Worm (Caenorhabditis elegans) whole organism, young adult: Measurements from ENCODE around the gene grd-2.

Source experiments
- B0019.2 ChIP-seq: fragments of 200-800 bp; sonication (Bioruptor generic); conservative IDR thresholded peaks from 2 replicates; pipeline ENCODE4 v1.3.6; 2022; ENCODE audit warnings: missing genetic modification reagents, missing genetic modification characterization, missing compliant biosample characterization
- B0035.1 ChIP-seq: sonication (generic microtip); optimal IDR thresholded peaks from 2 replicates; lab custom pipeline; 2016; ENCODE audit warnings: missing genetic modification characterization, mild to moderate bottlenecking, missing compliant biosample characterization, missing genotype, missing genetic modification reagents
- F49E8.2 ChIP-seq: sonication (generic microtip); optimal IDR thresholded peaks from 3 replicates; lab custom pipeline; 2017; ENCODE audit warnings: missing genetic modification characterization, mild to moderate bottlenecking, missing compliant biosample characterization, antibody characterized with exemption, moderate library complexity; ENCODE audit not compliant: insufficient read depth
- F57C9.4 ChIP-seq: sonication (generic microtip); optimal IDR thresholded peaks from 2 replicates; lab custom pipeline; 2017; ENCODE audit warnings: mild to moderate bottlenecking, missing genetic modification characterization, missing compliant biosample characterization
- K12H6.12 ChIP-seq: fragments of 200-800 bp; sonication (Bioruptor generic); optimal IDR thresholded peaks from 2 replicates; lab custom pipeline; 2018; ENCODE audit warnings: mild to moderate bottlenecking, missing genetic modification characterization, missing compliant biosample characterization
- T26A5.8 ChIP-seq: sonication (generic microtip); optimal IDR thresholded peaks from 2 replicates; lab custom pipeline; 2016; ENCODE audit warnings: missing genetic modification characterization, missing compliant biosample characterization
- Y79H2A.3 ChIP-seq: fragments of 200-800 bp; sonication (Bioruptor generic); conservative IDR thresholded peaks from 2 replicates; pipeline ENCODE4 v1.3.6; 2022; ENCODE audit warnings: missing genetic modification reagents, missing genetic modification characterization, missing compliant biosample characterization
- ZK185.1 ChIP-seq: sonication (generic microtip); optimal IDR thresholded peaks from 2 replicates; lab custom pipeline; 2016; ENCODE audit warnings: mild to moderate bottlenecking, missing genetic modification characterization, missing compliant biosample characterization; ENCODE audit not compliant: poor library complexity, severe bottlenecking
- aptf-2 ChIP-seq: fragments of 200-800 bp; sonication (Bioruptor generic); conservative IDR thresholded peaks from 2 replicates; pipeline ENCODE4 v1.3.6; 2022; ENCODE audit warnings: missing genetic modification reagents, missing genetic modification characterization, missing compliant biosample characterization
- aptf-3 ChIP-seq: fragments of 200-800 bp; sonication (Bioruptor generic); IDR thresholded peaks from 2 replicates; pipeline ENCODE4 v1.3.6; 2022; ENCODE audit warnings: missing genetic modification characterization, missing compliant biosample characterization
- athp-1 ChIP-seq: sonication (generic microtip); optimal IDR thresholded peaks from 2 replicates; lab custom pipeline; 2017; ENCODE audit warnings: mild to moderate bottlenecking, missing genetic modification characterization, missing compliant biosample characterization
- attf-3 ChIP-seq: fragments of 200-800 bp; sonication (Bioruptor generic); conservative IDR thresholded peaks from 2 replicates; pipeline ENCODE4 v1.3.6; 2022; ENCODE audit warnings: missing genetic modification reagents, missing genetic modification characterization, missing compliant biosample characterization
- attf-5 ChIP-seq: fragments of 200-800 bp; sonication (Bioruptor generic); optimal IDR thresholded peaks from 2 replicates; lab custom pipeline; 2018; ENCODE audit warnings: mild to moderate bottlenecking, missing genetic modification characterization, missing compliant biosample characterization
- ccch-3 ChIP-seq: fragments of 200-800 bp; sonication (Bioruptor generic); optimal IDR thresholded peaks from 2 replicates; lab custom pipeline; 2018; ENCODE audit warnings: mild to moderate bottlenecking, missing genetic modification characterization, missing compliant biosample characterization
- ceh-100 ChIP-seq: fragments of 200-800 bp; sonication (Bioruptor generic); IDR thresholded peaks from 2 replicates; pipeline ENCODE4 v1.3.6; 2022; ENCODE audit warnings: missing genetic modification reagents, missing genetic modification characterization, missing compliant biosample characterization
- ceh-91 ChIP-seq: fragments of 200-800 bp; sonication (Bioruptor generic); IDR thresholded peaks from 2 replicates; pipeline ENCODE4 v1.3.6; 2022; ENCODE audit warnings: missing genetic modification reagents, missing genetic modification characterization, missing compliant biosample characterization
- egl-18 ChIP-seq: fragments of 200-800 bp; sonication (Bioruptor generic); IDR thresholded peaks from 2 replicates; pipeline ENCODE4 v1.3.6; 2022; ENCODE audit warnings: missing genetic modification reagents, missing genetic modification characterization, missing compliant biosample characterization
- egrh-3 ChIP-seq: fragments of 200-800 bp; sonication (Bioruptor generic); IDR thresholded peaks from 2 replicates; pipeline ENCODE4 v1.3.6; 2022; ENCODE audit warnings: missing genetic modification reagents, missing genetic modification characterization, missing compliant biosample characterization
- fkh-3 ChIP-seq: sonication (generic microtip); optimal IDR thresholded peaks from 2 replicates; lab custom pipeline; 2016; ENCODE audit warnings: mild to moderate bottlenecking, missing genetic modification characterization, missing compliant biosample characterization
- hlh-12 ChIP-seq: sonication (generic microtip); optimal IDR thresholded peaks from 2 replicates; lab custom pipeline; 2016; ENCODE audit warnings: missing genetic modification characterization, missing compliant biosample characterization
- hmg-1.2 ChIP-seq: fragments of 200-800 bp; sonication (Bioruptor generic); IDR thresholded peaks from 2 replicates; pipeline ENCODE4 v1.3.6; 2022; ENCODE audit warnings: missing genetic modification reagents, missing genetic modification characterization, missing compliant biosample characterization
- hmg-20 ChIP-seq: fragments of 200-800 bp; sonication (Bioruptor generic); IDR thresholded peaks from 2 replicates; pipeline ENCODE4 v1.3.6; 2022; ENCODE audit warnings: missing genetic modification reagents, missing genetic modification characterization, missing compliant biosample characterization
- lag-1 ChIP-seq: fragments of 200-800 bp; sonication (Bioruptor generic); IDR thresholded peaks from 2 replicates; pipeline ENCODE4 v1.3.6; 2022; ENCODE audit warnings: missing genetic modification reagents, missing genetic modification characterization, missing compliant biosample characterization
- let-607 ChIP-seq, 2 experiments: fragments of 200-800 bp in 1 of 2; sonication (Bioruptor generic) in 1 of 2; sonication (generic microtip) in 1 of 2; optimal IDR thresholded peaks; 2 replicates each; lab custom pipeline; 2016 to 2018; ENCODE audit warnings: mild to moderate bottlenecking in 2 of 2, missing compliant biosample characterization in 2 of 2, missing genetic modification characterization in 2 of 2, moderate library complexity in 2 of 2, missing genotype in 1 of 2
- lsl-1 ChIP-seq: fragments of 200-800 bp; sonication (Bioruptor generic); optimal IDR thresholded peaks from 2 replicates; lab custom pipeline; 2018; ENCODE audit warnings: mild to moderate bottlenecking, missing genetic modification characterization, moderate library complexity, missing compliant biosample characterization
- lsy-27 ChIP-seq: sonication (generic microtip); optimal IDR thresholded peaks from 2 replicates; lab custom pipeline; 2017; ENCODE audit warnings: missing genetic modification characterization, mild to moderate bottlenecking, missing compliant biosample characterization, antibody characterized with exemption, missing genotype, borderline replicate concordance; ENCODE audit not compliant: insufficient read depth
- mxl-1 ChIP-seq: sonication (generic microtip); optimal IDR thresholded peaks from 2 replicates; lab custom pipeline; 2016; ENCODE audit warnings: missing genetic modification characterization, missing compliant biosample characterization
- nfya-1 ChIP-seq: sonication (generic microtip); optimal IDR thresholded peaks from 2 replicates; lab custom pipeline; 2017; ENCODE audit warnings: antibody characterized with exemption, missing compliant biosample characterization, missing genetic modification characterization, borderline replicate concordance; ENCODE audit not compliant: insufficient read depth
- nhr-120 ChIP-seq: fragments of 200-800 bp; sonication (Bioruptor generic); IDR thresholded peaks from 2 replicates; pipeline ENCODE4 v1.3.6; 2022; ENCODE audit warnings: missing genetic modification characterization, missing compliant biosample characterization
- nhr-80 ChIP-seq: sonication (generic microtip); optimal IDR thresholded peaks from 2 replicates; lab custom pipeline; 2016; ENCODE audit warnings: missing genetic modification characterization, missing compliant biosample characterization
- pha-4 ChIP-seq: fragments of 150-350 bp; sonication (generic microtip); optimal IDR thresholded peaks from 2 replicates; lab custom pipeline; 2014; ENCODE audit warnings: missing biosample characterization, missing genetic modification reagents, missing genetic modification characterization
- rcor-1 ChIP-seq: fragments of 200-800 bp; sonication (Bioruptor generic); IDR thresholded peaks from 2 replicates; pipeline ENCODE4 v1.3.6; 2022; ENCODE audit warnings: missing genetic modification reagents, missing genetic modification characterization, missing compliant biosample characterization
- repo-1 ChIP-seq: sonication (generic microtip); optimal IDR thresholded peaks from 2 replicates; lab custom pipeline; 2017; ENCODE audit warnings: mild to moderate bottlenecking, missing genetic modification characterization, missing compliant biosample characterization
- sdz-38 ChIP-seq: sonication (generic microtip); optimal IDR thresholded peaks from 2 replicates; lab custom pipeline; 2016; ENCODE audit warnings: missing genotype, missing genetic modification characterization, missing compliant biosample characterization
- sptf-2 ChIP-seq: fragments of 200-800 bp; sonication (Bioruptor generic); optimal IDR thresholded peaks from 2 replicates; lab custom pipeline; 2018; ENCODE audit warnings: mild to moderate bottlenecking, missing genetic modification characterization, missing compliant biosample characterization
- tlf-1 ChIP-seq: fragments of 200-800 bp; sonication (Bioruptor generic); optimal IDR thresholded peaks from 2 replicates; lab custom pipeline; 2018; ENCODE audit warnings: mild to moderate bottlenecking, missing genetic modification characterization, missing compliant biosample characterization
- unc-130 ChIP-seq: sonication (generic microtip); optimal IDR thresholded peaks from 2 replicates; lab custom pipeline; 2016; ENCODE audit warnings: missing genetic modification reagents, missing genetic modification characterization, missing compliant biosample characterization
- zfh-2 ChIP-seq: fragments of 200-800 bp; sonication (Bioruptor generic); conservative IDR thresholded peaks from 2 replicates; pipeline ENCODE4 v1.3.6; 2022; ENCODE audit warnings: missing genetic modification reagents, missing genetic modification characterization, missing compliant biosample characterization
- ztf-28 ChIP-seq: fragments of 200-800 bp; sonication (Bioruptor generic); IDR thresholded peaks from 2 replicates; pipeline ENCODE4 v1.3.6; 2022; ENCODE audit warnings: missing genetic modification reagents, missing genetic modification characterization, missing compliant biosample characterization
- ztf-6 ChIP-seq: fragments of 200-800 bp; sonication (Bioruptor generic); IDR thresholded peaks from 2 replicates; pipeline ENCODE4 v1.3.6; 2022; ENCODE audit warnings: missing genetic modification reagents, missing genetic modification characterization, missing compliant biosample characterization

Gene grd-2

DNA sequence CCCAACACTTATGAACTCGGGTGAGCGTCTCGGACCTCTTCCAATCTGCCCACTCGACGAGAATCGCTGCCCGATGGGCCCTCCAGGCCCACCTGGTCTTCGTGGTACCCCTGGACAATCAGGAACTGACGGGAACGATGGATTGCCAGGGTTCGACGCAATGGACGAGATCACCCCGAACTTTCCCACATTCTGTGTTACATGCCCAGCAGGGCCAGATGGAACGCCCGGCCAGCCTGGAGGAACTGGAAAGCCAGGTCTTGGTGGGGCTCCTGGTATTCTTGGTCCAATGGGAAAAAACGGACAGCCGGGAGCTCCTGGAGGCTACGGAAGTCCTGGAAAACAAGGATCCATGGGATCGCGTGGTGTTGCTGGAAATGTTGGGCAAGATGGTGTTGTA lies 8.9 kb upstream of the grd-2 start:
- TF ChIP-seq zfh-2 (GFP tag; lab: Robert Waterston, UW), result peak; percentile 55; the same call in 1 of the 2 replicates
- TF ChIP-seq lag-1 (GFP tag; lab: Robert Waterston, UW), result 0 out of 2 replicates have a peak, but pooled peaks have one; percentile 75
- no peak for TF ChIP-seq fkh-3 (tag; lab: Kevin White, UChicago)
- TF ChIP-seq ceh-91, result no peak
- TF ChIP-seq sdz-38 (tag; lab: Kevin White, UChicago), result no peak

ce11 chrV:20603014-20603413 lies 6.6 kb upstream of the grd-2 start, which contains the start of gene ttr-11:
TSS of gene ttr-11 (plus strand) at chrV:20603314.
- no peak for TF ChIP-seq T26A5.8
- no peak for TF ChIP-seq ceh-100 (GFP tag; lab: Robert Waterston, UW)
- TF ChIP-seq tlf-1, result no peak
- no peak for TF ChIP-seq ztf-28
- no peak for TF ChIP-seq sdz-38 (tag; lab: Kevin White, UChicago)

- peak; percentile 57; the same call in 1 of the 2 replicates for TF ChIP-seq egrh-3 (GFP tag; lab: Robert Waterston, UW)
- TF ChIP-seq zfh-2 (GFP tag; lab: Robert Waterston, UW), result peak; percentile 84
- no peak for TF ChIP-seq sdz-38 (tag; lab: Kevin White, UChicago)
Measured at ce11 chrV:20604606-20605155, 4.9 kb upstream of the grd-2 start, which contains the start of gene ttr-57. TSS of gene ttr-57 (plus strand) at chrV:20605105.

DNA sequence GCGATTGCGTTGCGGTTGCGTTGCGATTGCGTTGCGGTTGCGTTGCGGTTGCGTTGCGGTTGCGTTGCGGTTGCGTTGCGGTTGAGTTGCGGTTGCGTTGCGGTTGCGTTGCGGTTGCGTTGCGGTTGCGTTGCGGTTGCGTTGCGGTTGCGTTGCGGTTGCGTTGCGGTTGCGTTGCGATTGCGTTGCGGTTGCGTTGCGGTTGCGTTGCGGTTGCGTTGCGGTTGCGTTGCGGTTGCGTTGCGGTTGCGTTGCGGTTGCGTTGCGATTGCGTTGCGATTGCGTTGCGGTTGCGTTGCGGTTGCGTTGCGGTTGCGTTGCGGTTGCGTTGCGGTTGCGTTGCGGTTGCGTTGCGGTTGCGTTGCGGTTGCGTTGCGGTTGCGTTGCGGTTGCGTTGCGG lies 3.8 kb upstream of the grd-2 start:
- TF ChIP-seq zfh-2 (GFP tag; lab: Robert Waterston, UW), result peak; percentile 26; the same call in 1 of the 2 replicates
- TF ChIP-seq, all 124 proteins: peak for 1; not testable (repeated sequence) for 123

DNA sequence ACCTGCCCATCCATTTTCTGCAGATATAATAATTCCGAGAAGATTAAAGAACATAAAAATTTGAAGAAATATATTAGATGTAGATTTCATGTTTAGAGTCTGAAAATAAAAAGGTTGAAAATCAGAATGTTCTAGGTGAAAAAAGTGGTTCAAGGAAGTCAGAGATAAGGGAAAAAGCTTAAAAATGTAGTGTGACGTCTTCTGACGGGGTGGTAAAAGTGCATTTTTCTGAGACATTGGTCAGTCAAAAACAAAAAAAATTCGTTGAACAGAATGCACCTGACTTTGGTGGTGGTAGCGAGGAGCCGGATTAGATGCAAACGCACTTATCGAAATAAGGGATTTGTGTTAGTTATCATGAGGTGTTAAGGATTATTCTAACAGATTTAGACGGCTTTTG lies 3.0 kb upstream of the grd-2 start, which contains the start of gene F46B3.23:
F46B3.23 (minus strand) TSS at position 101 of the 400 bp plus-strand sequence.
- TF ChIP-seq aptf-2 (no peak), B0019.2 (GFP tag; lab: Robert Waterston, UW) (no peak), B0035.1 (tag; lab: Kevin White, UChicago) (no peak), pha-4 (no peak), unc-130 (no peak), nhr-80 (no peak), ztf-6 (GFP tag; lab: Robert Waterston, UW) (no peak), athp-1 (no peak), aptf-3 (GFP tag; lab: Robert Waterston, UW) (no peak), sptf-2 (no peak), mxl-1 (tag; lab: Kevin White, UChicago) (no peak), egl-18 (GFP tag; lab: Robert Waterston, UW) (no peak), Y79H2A.3 (GFP tag; lab: Robert Waterston, UW) (no peak), let-607 (tag; optimal IDR thresholded peaks at IDR 0.05; lab: Kevin White, UChicago) (no peak), ZK185.1 (tag; lab: Kevin White, UChicago) (no peak), K12H6.12 (tag; lab: Kevin White, UChicago) (no peak), hlh-12 (tag; lab: Kevin White, UChicago) (no peak), hmg-1.2 (GFP tag; lab: Robert Waterston, UW) (no peak)

- TF ChIP-seq hmg-20 (GFP tag; lab: Robert Waterston, UW) (no peak), F57C9.4 (tag; lab: Kevin White, UChicago) (no peak), ccch-3 (no peak), lsy-27 (tag; lab: Kevin White, UChicago) (no peak), lsl-1 (GFP tag; lab: Kevin White, UChicago) (no peak), repo-1 (no peak), nfya-1 (tag; lab: Kevin White, UChicago) (no peak), attf-5 (GFP tag; lab: Kevin White, UChicago) (no peak), nhr-120 (GFP tag; lab: Robert Waterston, UW) (no peak), mxl-1 (tag; lab: Kevin White, UChicago) (no peak), ztf-28 (no peak), F49E8.2 (tag; lab: Kevin White, UChicago) (no peak), rcor-1 (no peak), attf-3 (GFP tag; lab: Robert Waterston, UW) (no peak)
Measured at ce11 chrV:20608688-20609087, 906 bp upstream of the grd-2 start, which contains the start of gene ttr-12. TSS of gene ttr-12 (minus strand) at chrV:20608788.
